Worm (Caenorhabditis elegans): ENCODE results near the gene cst-1.
"Not testable (repeated sequence)": the region's sequence is repeated elsewhere in the genome, so short reads cannot be mapped to it uniquely, and the experiment has no call there.

DNA sequence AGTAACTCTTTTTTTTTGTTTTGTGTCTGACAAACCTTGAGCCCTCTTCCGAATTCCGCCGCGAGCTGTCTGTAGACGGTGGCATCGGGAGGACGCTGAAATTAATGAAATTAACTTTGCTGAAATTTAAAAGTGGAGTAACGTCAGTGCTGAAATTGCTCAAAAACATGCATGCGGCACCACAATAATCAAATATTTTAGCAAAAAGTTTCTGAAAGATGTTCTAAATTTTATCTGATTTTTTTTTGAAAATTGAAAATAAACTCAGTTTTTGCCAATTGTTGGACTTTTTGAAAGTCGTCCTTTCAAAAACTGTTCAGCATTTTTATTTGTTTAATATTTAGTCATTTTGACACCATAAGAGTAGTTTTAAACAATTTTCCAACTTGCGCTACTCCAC is 3.5 kb upstream of the cst-1 start, which contains the start of gene cst-2:
- TF ChIP-seq R02D3.7 (tag; optimal IDR thresholded peaks at IDR 0.05); unc-62 (GFP tag; optimal IDR thresholded peaks at IDR 0.05); mdl-1 (tag; optimal IDR thresholded peaks at IDR 0.05); elt-1 (tag; optimal IDR thresholded peaks at IDR 0.05); ama-1 (optimal IDR thresholded peaks at IDR 0.05); nhr-77 (tag; optimal IDR thresholded peaks at IDR 0.05); nhr-12 (tag; optimal IDR thresholded peaks at IDR 0.05); mab-5 (tag; optimal IDR thresholded peaks at IDR 0.05); nhr-237 (tag; optimal IDR thresholded peaks at IDR 0.05); F13H6.1 (tag; optimal IDR thresholded peaks at IDR 0.05); ztf-11 (tag; optimal IDR thresholded peaks at IDR 0.05); ceh-82 (tag; optimal IDR thresholded peaks at IDR 0.05); lin-13 (GFP tag; optimal IDR thresholded peaks at IDR 0.05): not testable (repeated sequence)

Measured in whole organism, L2 larva.